Worm (Caenorhabditis elegans): ENCODE data around the gene twk-22.

ce11 chrX:16292933-16293332 is 13.3 kb upstream of the twk-22 start, which contains the start of gene F52E10.4:
- TF ChIP-seq him-1 (tag; optimal IDR thresholded peaks at IDR 0.05), result no peak
- TF ChIP-seq sea-2 (GFP tag; IDR thresholded peaks at IDR 0.05), result no peak
- TF ChIP-seq snpc-4 (GFP tag; optimal IDR thresholded peaks at IDR 0.05), result no peak
- TF ChIP-seq snpc-4 (tag; optimal IDR thresholded peaks at IDR 0.05), result no peak
- TF ChIP-seq F33H1.4 (GFP tag; IDR thresholded peaks at IDR 0.05), result no peak
- TF ChIP-seq unc-130 (GFP tag; optimal IDR thresholded peaks at IDR 0.05), result no peak
- no peak for TF ChIP-seq efl-1 (GFP tag; optimal IDR thresholded peaks at IDR 0.05)
- no peak for TF ChIP-seq ceh-27 (GFP tag; optimal IDR thresholded peaks at IDR 0.05)
- TF ChIP-seq Y95B8A.8 (GFP tag; IDR thresholded peaks at IDR 0.05), result no peak
- TF ChIP-seq gei-17 (GFP tag; optimal IDR thresholded peaks at IDR 0.05), result no peak
- no peak for TF ChIP-seq B0261.1 (tag; optimal IDR thresholded peaks at IDR 0.05)
- TF ChIP-seq rcor-1 (GFP tag; IDR thresholded peaks at IDR 0.05), result no peak
- no peak for TF ChIP-seq D2030.7 (GFP tag; IDR thresholded peaks at IDR 0.05)
- no peak for TF ChIP-seq ZK185.1 (tag; optimal IDR thresholded peaks at IDR 0.05; ENCODE audit: poor library complexity, severe bottlenecking)

Measured in whole organism, young adult.